Worm (Caenorhabditis elegans): Measurements from ENCODE around the gene ugt-62.

DNA sequence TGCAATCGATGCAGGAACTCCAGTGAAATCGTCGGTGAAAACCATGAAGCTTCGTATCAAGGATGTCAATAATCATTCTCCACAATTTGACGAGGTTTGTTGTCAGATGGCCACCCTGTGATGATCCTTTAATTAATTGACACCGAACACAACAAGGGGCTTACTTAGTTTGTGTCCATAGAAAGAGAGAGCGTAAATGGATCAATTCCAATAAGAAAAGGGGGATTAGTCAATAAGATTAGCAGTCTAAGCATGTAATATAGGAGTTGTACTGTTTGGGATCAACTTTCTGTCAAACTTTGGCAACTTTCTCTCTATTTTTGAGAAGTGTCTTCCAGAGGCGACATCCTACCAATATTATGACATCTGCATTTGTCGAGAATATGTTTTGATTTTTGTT lies 16.4 kb downstream of the ugt-62 start:
- TF ChIP-seq ceh-19 (GFP tag; optimal IDR thresholded peaks at IDR 0.05) (no peak), fkh-10 (GFP tag; optimal IDR thresholded peaks at IDR 0.05) (no peak), ceh-18 (tag; optimal IDR thresholded peaks at IDR 0.05) (no peak), gmeb-2 (tag; optimal IDR thresholded peaks at IDR 0.05) (no peak), pqm-1 (tag; optimal IDR thresholded peaks at IDR 0.05) (no peak), dve-1 (tag; optimal IDR thresholded peaks at IDR 0.05) (no peak), ama-1 (optimal IDR thresholded peaks at IDR 0.05) (no peak), hlh-30 (tag; optimal IDR thresholded peaks at IDR 0.05; ENCODE audit: insufficient read depth) (no peak), pag-3 (tag; optimal IDR thresholded peaks at IDR 0.05; ENCODE audit: borderline replicate concordance) (no peak), pha-4 (tag; optimal IDR thresholded peaks at IDR 0.05) (no peak), nfya-1 (tag; optimal IDR thresholded peaks at IDR 0.05) (no peak)

Data from whole organism, late embryonic.